Worm (Caenorhabditis elegans): ENCODE data around the gene tbc-6.

Gene tbc-6

ce11 chrII:6821118-6821517, 26.8 kb upstream of the tbc-6 start:
- TF ChIP-seq nhr-11 (tag; optimal IDR thresholded peaks at IDR 0.05) (no peak), ahr-1 (tag; optimal IDR thresholded peaks at IDR 0.05) (no peak), syd-9 (tag; optimal IDR thresholded peaks at IDR 0.05) (no peak), eyg-1 (tag; optimal IDR thresholded peaks at IDR 0.05) (no peak), unc-55 (GFP tag; optimal IDR thresholded peaks at IDR 0.05) (peak; percentile 29), ceh-2 (tag; optimal IDR thresholded peaks at IDR 0.05) (no peak), sdc-2 (tag; optimal IDR thresholded peaks at IDR 0.05) (no peak)

ce11 chrII:6821832-6822231, 26.1 kb upstream of the tbc-6 start:
- TF ChIP-seq elt-2 (tag; optimal IDR thresholded peaks at IDR 0.05) = peak; percentile 86
- no peak for TF ChIP-seq C38D4.7 (GFP tag; optimal IDR thresholded peaks at IDR 0.05)
- TF ChIP-seq ceh-18 (tag; optimal IDR thresholded peaks at IDR 0.05) = no peak
- TF ChIP-seq gmeb-2 (tag; optimal IDR thresholded peaks at IDR 0.05) = no peak
- TF ChIP-seq ceh-48 (tag; optimal IDR thresholded peaks at IDR 0.05) = no peak
- no peak for TF ChIP-seq tbx-7 (tag; optimal IDR thresholded peaks at IDR 0.05)
- TF ChIP-seq hlh-15 (tag; optimal IDR thresholded peaks at IDR 0.05) = no peak
- no peak for TF ChIP-seq ceh-19 (GFP tag; optimal IDR thresholded peaks at IDR 0.05)
- TF ChIP-seq ceh-9 (tag; optimal IDR thresholded peaks at IDR 0.05) = no peak
- TF ChIP-seq unc-42 (tag; optimal IDR thresholded peaks at IDR 0.05) = peak; percentile 54
- TF ChIP-seq mec-3 (tag; optimal IDR thresholded peaks at IDR 0.05; ENCODE audit: borderline replicate concordance) = no peak
- TF ChIP-seq unc-86 (tag; optimal IDR thresholded peaks at IDR 0.05) = no peak
- TF ChIP-seq ceh-14 (tag; optimal IDR thresholded peaks at IDR 0.05) = no peak
- TF ChIP-seq sox-4 (tag; optimal IDR thresholded peaks at IDR 0.05) = no peak
- no peak for TF ChIP-seq che-1 (tag; optimal IDR thresholded peaks at IDR 0.05)
- TF ChIP-seq pax-1 (tag; optimal IDR thresholded peaks at IDR 0.05) = no peak
- TF ChIP-seq pha-4 (tag; optimal IDR thresholded peaks at IDR 0.05) = no peak

ce11 chrII:6822347-6822746, 25.6 kb upstream of the tbc-6 start:
- no peak for TF ChIP-seq hlh-13 (GFP tag; optimal IDR thresholded peaks at IDR 0.05)
- TF ChIP-seq nfya-1 (tag; optimal IDR thresholded peaks at IDR 0.05) = peak; percentile 57
- no peak for TF ChIP-seq ceh-24 (tag; optimal IDR thresholded peaks at IDR 0.05)
- TF ChIP-seq ceh-2 (tag; optimal IDR thresholded peaks at IDR 0.05) = no peak
- TF ChIP-seq hlh-30 (tag; optimal IDR thresholded peaks at IDR 0.05; ENCODE audit: insufficient read depth) = no peak
- no peak for TF ChIP-seq K02D7.2 (tag; optimal IDR thresholded peaks at IDR 0.05)
- no peak for TF ChIP-seq unc-86 (tag; optimal IDR thresholded peaks at IDR 0.05)
- peak; percentile 81 for TF ChIP-seq rnt-1 (tag; optimal IDR thresholded peaks at IDR 0.05)
- no peak for TF ChIP-seq ceh-19 (GFP tag; optimal IDR thresholded peaks at IDR 0.05)
- TF ChIP-seq unc-55 (GFP tag; optimal IDR thresholded peaks at IDR 0.05) = peak; percentile 93
- TF ChIP-seq elt-4 (tag; optimal IDR thresholded peaks at IDR 0.05) = no peak
- no peak for TF ChIP-seq ttx-3 (tag; optimal IDR thresholded peaks at IDR 0.05)
- no peak for TF ChIP-seq sox-4 (tag; optimal IDR thresholded peaks at IDR 0.05)
- peak; percentile 39 for TF ChIP-seq elt-2 (tag; optimal IDR thresholded peaks at IDR 0.05)
- TF ChIP-seq ceh-18 (tag; optimal IDR thresholded peaks at IDR 0.05) = peak; percentile 68
- no peak for TF ChIP-seq K09A11.1 (tag; optimal IDR thresholded peaks at IDR 0.05; ENCODE audit: insufficient read depth)

ce11 chrII:6823233-6823632, 24.7 kb upstream of the tbc-6 start:
- TF ChIP-seq ceh-22 (tag; optimal IDR thresholded peaks at IDR 0.05) (no peak), unc-55 (GFP tag; optimal IDR thresholded peaks at IDR 0.05) (peak; percentile 99), tbx-2 (tag; optimal IDR thresholded peaks at IDR 0.05) (peak; percentile 25), ceh-18 (tag; optimal IDR thresholded peaks at IDR 0.05) (peak; percentile 40), rnt-1 (tag; optimal IDR thresholded peaks at IDR 0.05) (peak; percentile 25), ama-1 (optimal IDR thresholded peaks at IDR 0.05) (no peak), ceh-45 (GFP tag; IDR thresholded peaks at IDR 0.05) (no peak), hlh-8 (tag; optimal IDR thresholded peaks at IDR 0.05) (peak; percentile 69), hlh-30 (tag; optimal IDR thresholded peaks at IDR 0.05; ENCODE audit: insufficient read depth) (no peak)

Data from whole organism, late embryonic.